Worm (Caenorhabditis elegans): ENCODE measurements around the gene ttr-42.

- no peak for TF ChIP-seq klf-2 (GFP tag; conservative IDR thresholded peaks at IDR 0.05)
- no peak for TF ChIP-seq tab-1 (GFP tag; IDR thresholded peaks at IDR 0.05)
These were observed 23.6 kb downstream of the ttr-42 start for ce11 chrX:2601025-2601705.
